Fruit fly (Drosophila melanogaster) whole organism, adult: Measurements from ENCODE around the gene Nepl4.

Experiments used
- CG11617 ChIP-seq: fragments of 200-800 bp; sonication (Bioruptor generic); optimal IDR thresholded peaks from 2 replicates; lab custom pipeline; 2017; ENCODE audit warnings: mild to moderate bottlenecking, missing biosample characterization, missing genetic modification reagents, missing genetic modification characterization
- CG12768 ChIP-seq: fragments of 200-800 bp; sonication (Bioruptor generic); optimal IDR thresholded peaks from 2 replicates; lab custom pipeline; 2017; ENCODE audit warnings: missing biosample characterization, missing genetic modification characterization, mild to moderate bottlenecking, moderate library complexity, missing genetic modification reagents
- CG14711 ChIP-seq: fragments of 200-800 bp; sonication (Bioruptor generic); optimal IDR thresholded peaks from 2 replicates; lab custom pipeline; 2018; ENCODE audit warnings: missing biosample characterization, mild to moderate bottlenecking, missing genetic modification characterization, moderate library complexity
- CG1620 ChIP-seq: fragments of 200-800 bp; sonication (Bioruptor generic); optimal IDR thresholded peaks from 2 replicates; lab custom pipeline; 2016; ENCODE audit warnings: missing biosample characterization, missing genetic modification characterization
- CG33017 ChIP-seq: fragments of 200-800 bp; sonication (Bioruptor generic); optimal IDR thresholded peaks from 2 replicates; lab custom pipeline; 2018; ENCODE audit warnings: missing biosample characterization, mild to moderate bottlenecking, missing genetic modification characterization, moderate library complexity
- CG5204 ChIP-seq: fragments of 200-800 bp; sonication (Bioruptor generic); optimal IDR thresholded peaks from 2 replicates; lab custom pipeline; 2016; ENCODE audit warnings: missing biosample characterization, missing genetic modification characterization
- CG7045 ChIP-seq: fragments of 200-800 bp; sonication (Bioruptor generic); optimal IDR thresholded peaks from 2 replicates; lab custom pipeline; 2017; ENCODE audit warnings: missing biosample characterization, mild to moderate bottlenecking, missing genetic modification characterization
- CG7101 ChIP-seq: fragments of 200-800 bp; sonication (Bioruptor generic); optimal IDR thresholded peaks from 2 replicates; lab custom pipeline; 2018; ENCODE audit warnings: missing biosample characterization, mild to moderate bottlenecking, missing genetic modification characterization, moderate library complexity
- Clk ChIP-seq: fragments of 200-800 bp; sonication (Bioruptor generic); optimal IDR thresholded peaks from 2 replicates; lab custom pipeline; 2017; ENCODE audit warnings: missing biosample characterization, missing genetic modification characterization
- Crg-1 ChIP-seq: fragments of 200-800 bp; sonication (Bioruptor generic); optimal IDR thresholded peaks from 2 replicates; lab custom pipeline; 2016; ENCODE audit warnings: missing biosample characterization, missing genetic modification characterization
- Hr96 ChIP-seq: fragments of 200-800 bp; sonication (Bioruptor generic); optimal IDR thresholded peaks from 2 replicates; lab custom pipeline; 2016; ENCODE audit warnings: missing biosample characterization, missing genetic modification characterization
- Mnt ChIP-seq: fragments of 200-800 bp; sonication (Bioruptor generic); optimal IDR thresholded peaks from 2 replicates; lab custom pipeline; 2016; ENCODE audit warnings: missing biosample characterization, mild to moderate bottlenecking, missing genetic modification characterization
- bab1 ChIP-seq: fragments of 200-800 bp; sonication (Bioruptor generic); optimal IDR thresholded peaks from 3 replicates; lab custom pipeline; 2019; ENCODE audit warnings: missing biosample characterization, mild to moderate bottlenecking, missing genetic modification characterization, moderate library complexity
- cic ChIP-seq: fragments of 200-800 bp; sonication (Bioruptor generic); optimal IDR thresholded peaks from 2 replicates; lab custom pipeline; 2017; ENCODE audit warnings: missing biosample characterization, mild to moderate bottlenecking, missing genetic modification characterization, moderate library complexity
- cnc ChIP-seq, 2 experiments: fragments of >200 bp; optimal IDR thresholded peaks; 2 replicates each; lab custom pipeline; 2017
- kay ChIP-seq: fragments of 200-800 bp; sonication (Bioruptor generic); peaks from one replicate; lab custom pipeline; 2016; ENCODE audit warnings: missing biosample characterization, missing genetic modification characterization, borderline replicate concordance
- ovo ChIP-seq: fragments of 200-800 bp; sonication (Bioruptor generic); optimal IDR thresholded peaks from 2 replicates; lab custom pipeline; 2016; ENCODE audit warnings: missing biosample characterization, missing genetic modification characterization
- pad ChIP-seq: fragments of 200-800 bp; sonication (Bioruptor generic); optimal IDR thresholded peaks from 3 replicates; lab custom pipeline; 2017; ENCODE audit warnings: missing biosample characterization, missing genetic modification characterization, mild to moderate bottlenecking, moderate library complexity, missing genetic modification reagents
- tj ChIP-seq: fragments of 200-800 bp; sonication (Bioruptor generic); optimal IDR thresholded peaks from 3 replicates; lab custom pipeline; 2017; ENCODE audit warnings: missing biosample characterization, mild to moderate bottlenecking, missing genetic modification characterization, moderate library complexity
- toe ChIP-seq: fragments of 200-800 bp; sonication (Bioruptor generic); optimal IDR thresholded peaks from 2 replicates; lab custom pipeline; 2016; ENCODE audit warnings: missing biosample characterization, missing genetic modification characterization

Gene Nepl4

dm6 chr2L:6339010-6339897 is 28.4 kb upstream of the Nepl4 start:
- peak; percentile 67 for TF ChIP-seq CG7101 (tag; lab: Kevin White, UChicago)
- TF ChIP-seq CG14711 (tag; lab: Kevin White, UChicago) = peak; percentile 34
- no peak for TF ChIP-seq Crg-1 (GFP tag; lab: Kevin White, UChicago)
- TF ChIP-seq tj = peak; percentile 72
- no peak for TF ChIP-seq pad (GFP tag; lab: Kevin White, UChicago)
- peak; percentile 66 for TF ChIP-seq CG33017
- TF ChIP-seq kay = no peak
- no peak for TF ChIP-seq cnc (optimal IDR thresholded peaks at IDR 0.05; lab: Kevin White, UChicago)
- peak; percentile 25 for TF ChIP-seq CG1620 (GFP tag; lab: Kevin White, UChicago)
- TF ChIP-seq toe (GFP tag; lab: Kevin White, UChicago) = peak; percentile 29
- TF ChIP-seq CG7045 (GFP tag; lab: Kevin White, UChicago) = peak; percentile 27
- TF ChIP-seq Mnt (GFP tag; lab: Kevin White, UChicago) = peak; percentile 35
- no peak for TF ChIP-seq Clk (GFP tag; lab: Kevin White, UChicago)
- peak; percentile 32 for TF ChIP-seq Hr96 (GFP tag; lab: Kevin White, UChicago)
- peak; percentile 84 for TF ChIP-seq CG12768 (GFP tag; lab: Kevin White, UChicago)
- peak; percentile 65 for TF ChIP-seq CG5204 (GFP tag; lab: Kevin White, UChicago)
- peak; percentile 28 for TF ChIP-seq ovo (GFP tag; lab: Kevin White, UChicago)
- peak; percentile 28 for TF ChIP-seq CG11617
- TF ChIP-seq cic (GFP tag; lab: Kevin White, UChicago) = peak; percentile 10
- TF ChIP-seq bab1 (GFP tag; lab: Kevin White, UChicago) = no peak

- TF ChIP-seq cnc (optimal IDR thresholded peaks at IDR 0.05; lab: Kevin White, UChicago) (peak; percentile 57 to 99), CG7101 (tag; lab: Kevin White, UChicago) (no peak), CG14711 (tag; lab: Kevin White, UChicago) (no peak), CG11617 (no peak), kay (peak; percentile 95), pad (GFP tag; lab: Kevin White, UChicago) (no peak)
Measured at dm6 chr2L:6340222-6340725, 27.4 kb upstream of the Nepl4 start.

dm6 chr2L:6341246-6341645 is 26.4 kb upstream of the Nepl4 start:
- TF ChIP-seq Mnt (GFP tag; lab: Kevin White, UChicago) = no peak
- no peak for TF ChIP-seq pad (GFP tag; lab: Kevin White, UChicago)
- TF ChIP-seq CG1620 (GFP tag; lab: Kevin White, UChicago) = no peak
- no peak for TF ChIP-seq Crg-1 (GFP tag; lab: Kevin White, UChicago)
- TF ChIP-seq CG14711 (tag; lab: Kevin White, UChicago) = no peak
- no peak for TF ChIP-seq CG33017
- TF ChIP-seq CG7045 (GFP tag; lab: Kevin White, UChicago) = no peak
- TF ChIP-seq kay = peak; percentile 91
- no peak for TF ChIP-seq ovo (GFP tag; lab: Kevin White, UChicago)

- no peak for TF ChIP-seq toe (GFP tag; lab: Kevin White, UChicago)
- peak; percentile 68 for TF ChIP-seq Mnt (GFP tag; lab: Kevin White, UChicago)
- TF ChIP-seq kay = peak; percentile 92
- TF ChIP-seq cic (GFP tag; lab: Kevin White, UChicago) = peak; percentile 94
- peak; percentile 34 for TF ChIP-seq CG12768 (GFP tag; lab: Kevin White, UChicago)
Measured at dm6 chr2L:6343084-6343873, 24.4 kb upstream of the Nepl4 start.

dm6 chr2L:6348327-6348726 is 19.4 kb upstream of the Nepl4 start, which contains the start of gene CG9497:
Gene CG9497 (minus strand): TSS chr2L:6348427.
- TF ChIP-seq CG14711 (tag; lab: Kevin White, UChicago) = no peak
- TF ChIP-seq cnc (optimal IDR thresholded peaks at IDR 0.05; lab: Kevin White, UChicago) = no peak
- no peak for TF ChIP-seq Crg-1 (GFP tag; lab: Kevin White, UChicago)
- TF ChIP-seq CG11617 = no peak
- peak; percentile 74 for TF ChIP-seq kay
- no peak for TF ChIP-seq cic (GFP tag; lab: Kevin White, UChicago)
- TF ChIP-seq CG33017 = no peak
- no peak for TF ChIP-seq Clk (GFP tag; lab: Kevin White, UChicago)
- no peak for TF ChIP-seq CG1620 (GFP tag; lab: Kevin White, UChicago)
